Worm (Caenorhabditis elegans) whole organism, L4 larva: ENCODE measurements around the gene Y57A10C.1.

ENCODE experiments used
- fos-1 ChIP-seq: fragments of 150-350 bp; optimal IDR thresholded peaks from 2 replicates; lab custom pipeline; 2014; ENCODE audit warnings: missing biosample characterization, missing genetic modification characterization
- hif-1 ChIP-seq, 2 experiments: sonication (generic microtip); optimal IDR thresholded peaks; 2 replicates each; lab custom pipeline; 2016 to 2017; ENCODE audit warnings: missing compliant biosample characterization in 2 of 2, missing genetic modification characterization in 2 of 2, missing genetic modification reagents in 2 of 2, missing genotype in 2 of 2, mild to moderate bottlenecking in 1 of 2
- mdl-1 ChIP-seq, 2 experiments: fragments of 150-350 bp in 1 of 2; sonication (generic microtip) in 1 of 2; optimal IDR thresholded peaks; 2 replicates each; lab custom pipeline; 2014 to 2017; ENCODE audit warnings: missing biosample characterization in 2 of 2, missing genetic modification characterization in 2 of 2
- mdt-29 ChIP-seq: fragments of 200-800 bp; sonication (Bioruptor generic); IDR thresholded peaks from 2 replicates; pipeline ENCODE4 v1.3.6; 2022; ENCODE audit warnings: missing genetic modification reagents, missing genetic modification characterization, missing compliant biosample characterization
- mxl-2 ChIP-seq: fragments of 200-800 bp; sonication (Bioruptor generic); conservative IDR thresholded peaks from 2 replicates; pipeline ENCODE4 v1.3.6; 2022; ENCODE audit warnings: missing genetic modification reagents, missing genetic modification characterization, missing compliant biosample characterization
- nhr-76 ChIP-seq: fragments of 150-350 bp; optimal IDR thresholded peaks from 2 replicates; lab custom pipeline; 2014; ENCODE audit warnings: missing biosample characterization, missing genetic modification characterization
- nhr-77 ChIP-seq: fragments of 150-350 bp; optimal IDR thresholded peaks from 2 replicates; lab custom pipeline; 2014; ENCODE audit warnings: missing biosample characterization, missing genetic modification characterization
- zag-1 ChIP-seq: fragments of 150-350 bp; optimal IDR thresholded peaks from 2 replicates; lab custom pipeline; 2014; ENCODE audit warnings: missing biosample characterization, missing genetic modification characterization

ce11 chrII:12425644-12426222, 13.4 kb upstream of the Y57A10C.1 start, which contains the start of gene daf-22:
- no peak for TF ChIP-seq hif-1 (tag; optimal IDR thresholded peaks at IDR 0.05; lab: Kevin White, UChicago)
- no peak for TF ChIP-seq mdl-1 (tag; optimal IDR thresholded peaks at IDR 0.05; lab: Kevin White, UChicago)
- no peak for TF ChIP-seq nhr-76 (tag; lab: Kevin White, UChicago)
- TF ChIP-seq fos-1 (tag; lab: Kevin White, UChicago) = no peak
- TF ChIP-seq nhr-77 (tag; lab: Kevin White, UChicago) = peak; percentile 72
- no peak for TF ChIP-seq mdt-29 (GFP tag; lab: Robert Waterston, UW)
- no peak for TF ChIP-seq zag-1
- no peak for TF ChIP-seq mxl-2 (GFP tag; lab: Robert Waterston, UW)
